Fruit fly (Drosophila melanogaster) whole organism, pupa: ENCODE measurements around the gene CG10286.

ENCODE experiments used
- CG10348 ChIP-seq: fragments of 200-800 bp; sonication (Bioruptor generic); IDR thresholded peaks from 2 replicates; pipeline ENCODE4 v1.3.6; 2022; ENCODE audit warnings: missing biosample characterization, missing genetic modification characterization
- CG12605 ChIP-seq: fragments of 200-800 bp; sonication (Bioruptor generic); IDR thresholded peaks from 2 replicates; pipeline ENCODE4 v1.3.6; 2022; ENCODE audit warnings: missing biosample characterization, missing genetic modification characterization
- CG15710 ChIP-seq: fragments of 200-800 bp; sonication (Bioruptor generic); optimal IDR thresholded peaks from 2 replicates; lab custom pipeline; 2018; ENCODE audit warnings: missing biosample characterization, mild to moderate bottlenecking, missing genetic modification characterization, moderate library complexity
- CG32121 ChIP-seq: fragments of 200-800 bp; sonication (Bioruptor generic); IDR thresholded peaks from 2 replicates; pipeline ENCODE4 v1.3.6; 2022; ENCODE audit warnings: missing biosample characterization, missing genetic modification characterization
- CG34367 ChIP-seq: fragments of 200-800 bp; sonication (Bioruptor generic); optimal IDR thresholded peaks from 2 replicates; lab custom pipeline; 2018; ENCODE audit warnings: missing biosample characterization, mild to moderate bottlenecking, missing genetic modification characterization
- CG4496 ChIP-seq: fragments of 200-800 bp; sonication (Bioruptor generic); IDR thresholded peaks from 3 replicates; pipeline ENCODE4 v1.3.6; 2022; ENCODE audit warnings: missing biosample characterization, missing genetic modification characterization
- CG8301 ChIP-seq: fragments of 200-800 bp; sonication (Bioruptor generic); optimal IDR thresholded peaks from 2 replicates; lab custom pipeline; 2018; ENCODE audit warnings: missing biosample characterization, mild to moderate bottlenecking, missing genetic modification characterization
- CG9948 ChIP-seq: fragments of 200-800 bp; sonication (Bioruptor generic); optimal IDR thresholded peaks from 2 replicates; lab custom pipeline; 2018; ENCODE audit warnings: missing biosample characterization, mild to moderate bottlenecking, missing genetic modification characterization, moderate library complexity
- EcR ChIP-seq: fragments of 200-800 bp; sonication (Bioruptor generic); optimal IDR thresholded peaks from 3 replicates; lab custom pipeline; 2019; ENCODE audit warnings: missing biosample characterization, missing genetic modification characterization, mild to moderate bottlenecking, moderate library complexity, missing genetic modification reagents
- Pif1A ChIP-seq: fragments of 200-800 bp; sonication (Bioruptor generic); optimal IDR thresholded peaks from 3 replicates; lab custom pipeline; 2016; ENCODE audit warnings: missing biosample characterization, missing genetic modification characterization
- Pif1B ChIP-seq: fragments of 200-800 bp; sonication (Bioruptor generic); optimal IDR thresholded peaks from 3 replicates; lab custom pipeline; 2016; ENCODE audit warnings: missing biosample characterization, missing genetic modification characterization
- Snoo ChIP-seq: fragments of 200-800 bp; sonication (Bioruptor generic); optimal IDR thresholded peaks from 3 replicates; lab custom pipeline; 2017; ENCODE audit warnings: missing biosample characterization, mild to moderate bottlenecking, missing genetic modification characterization, inconsistent platforms
- gl ChIP-seq: fragments of 200-800 bp; sonication (Bioruptor generic); optimal IDR thresholded peaks from 2 replicates; lab custom pipeline; 2018; ENCODE audit warnings: missing biosample characterization, mild to moderate bottlenecking, missing genetic modification characterization
- rn ChIP-seq: fragments of 200-800 bp; sonication (Bioruptor generic); IDR thresholded peaks from 2 replicates; pipeline ENCODE4 v1.3.6; 2022; ENCODE audit warnings: missing biosample characterization, missing genetic modification characterization

DNA sequence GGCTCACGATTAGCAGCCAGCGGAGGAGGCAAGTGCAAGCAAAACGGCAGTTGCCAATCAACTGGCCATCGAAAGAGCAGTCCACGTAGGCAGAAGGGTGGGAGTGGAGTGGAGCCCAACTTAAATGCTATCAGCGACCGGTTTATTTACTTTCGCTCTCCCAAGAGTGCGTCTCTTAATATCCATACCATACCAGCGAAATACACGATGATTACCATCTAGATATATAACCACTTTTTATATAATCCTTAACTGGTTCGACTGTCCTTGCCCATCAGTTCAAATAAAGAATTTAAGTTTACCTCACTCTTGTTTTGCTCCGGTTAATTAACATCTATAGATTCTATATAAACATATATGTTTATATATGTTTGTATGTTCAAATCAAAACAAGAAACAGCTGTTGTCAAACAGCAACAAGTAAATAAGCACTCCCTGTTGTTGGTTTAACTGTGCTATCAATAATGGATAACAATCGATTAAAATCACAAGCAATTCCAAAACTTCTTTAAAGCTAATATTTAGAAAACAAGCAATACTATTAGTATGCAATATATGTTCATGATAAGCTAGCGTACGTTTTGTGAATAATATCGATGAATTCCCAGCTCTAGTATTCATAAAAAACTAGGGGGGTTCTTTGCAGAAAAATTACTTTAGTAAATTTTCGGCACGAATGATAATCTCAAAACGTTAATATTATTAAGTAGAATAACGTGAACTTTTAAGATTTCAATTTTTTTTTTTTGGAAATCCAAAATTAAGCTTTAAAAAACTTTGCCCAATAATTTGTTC lies 4.9 kb downstream of the CG10286 start:
- TF ChIP-seq Snoo (tag; lab: Kevin White, UChicago) = peak; percentile 9
- TF ChIP-seq CG34367 (tag; lab: Kevin White, UChicago) = no peak
- peak; percentile 42 for TF ChIP-seq CG8301 (tag; lab: Kevin White, UChicago)
- TF ChIP-seq rn = no peak
- peak; percentile 0 for TF ChIP-seq gl (tag; lab: Kevin White, UChicago)
- TF ChIP-seq CG10348 (GFP tag; lab: Robert Waterston, UW) = no peak
- TF ChIP-seq CG15710 = peak; percentile 7
- no peak for TF ChIP-seq Pif1B (GFP tag; lab: Kevin White, UChicago)
- peak; percentile 46; the same call in 1 of the 3 replicates for TF ChIP-seq CG4496
- peak; percentile 34 for TF ChIP-seq CG12605
- no peak for TF ChIP-seq Pif1A (GFP tag; lab: Kevin White, UChicago)
- TF ChIP-seq EcR (GFP tag; lab: Kevin White, UChicago) = peak; percentile 61
- TF ChIP-seq CG9948 (tag; lab: Kevin White, UChicago) = peak; percentile 3
- 0 out of 2 replicates have a peak, but pooled peaks have one; percentile 12 for TF ChIP-seq CG32121 (GFP tag; lab: Robert Waterston, UW)
